Fruit fly (Drosophila melanogaster): ENCODE data around the gene Hexim.

DNA sequence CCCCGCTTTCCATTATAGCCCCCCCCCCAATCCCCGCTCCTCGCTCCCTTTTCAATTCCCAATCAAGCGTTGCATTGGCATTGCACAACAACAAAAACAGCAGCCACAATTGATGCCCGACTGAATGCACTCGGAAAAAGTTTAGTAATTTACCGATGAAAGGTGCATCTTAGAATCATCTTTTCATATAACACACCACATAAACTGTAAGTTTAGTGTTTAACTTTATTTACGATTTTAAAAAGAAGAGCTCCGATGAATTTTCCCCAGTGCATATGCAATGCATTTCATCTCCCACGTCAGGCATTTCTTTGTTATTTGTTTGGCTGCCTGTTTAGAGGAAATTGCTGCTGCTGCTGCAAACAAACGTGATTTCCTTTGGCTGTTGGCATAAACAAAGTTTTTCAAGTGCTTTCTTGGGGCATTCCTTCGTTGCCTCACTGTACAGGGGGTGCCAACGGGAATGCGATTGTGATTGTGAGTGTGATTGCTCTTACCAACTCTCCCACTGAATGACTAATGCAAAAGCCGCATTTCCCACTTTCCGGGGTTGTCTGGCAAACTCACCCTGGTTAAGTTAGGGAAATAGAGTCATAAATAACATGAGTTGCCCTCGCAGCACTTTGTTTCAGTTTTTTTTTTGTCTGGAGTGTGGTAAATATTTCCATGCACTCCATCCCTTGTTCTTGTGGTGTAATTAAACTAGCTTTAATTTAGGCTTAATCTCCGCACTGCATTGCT, 33.2 kb downstream of the Hexim start:
- TF ChIP-seq CG7101 (tag; optimal IDR thresholded peaks at IDR 0.05) (peak; percentile 11), CG12768 (GFP tag; optimal IDR thresholded peaks at IDR 0.05) (peak; percentile 27), toe (GFP tag; optimal IDR thresholded peaks at IDR 0.05) (no peak), Hr96 (GFP tag; optimal IDR thresholded peaks at IDR 0.05) (no peak)
